Fruit fly (Drosophila melanogaster) whole organism, embryonic: ENCODE results near the gene CG17249.

Source experiments
- Bteb2 ChIP-seq: fragments of 200-800 bp; sonication (Bioruptor generic); optimal IDR thresholded peaks from 2 replicates; lab custom pipeline; 2016; ENCODE audit warnings: missing biosample characterization, missing genetic modification characterization
- CG11456 ChIP-seq: fragments of 200-800 bp; sonication (Bioruptor generic); IDR thresholded peaks from 3 replicates; pipeline ENCODE4 v1.3.6; 2022; ENCODE audit warnings: missing biosample characterization, missing genetic modification characterization
- CG11504 ChIP-seq: fragments of 200-800 bp; sonication (Bioruptor generic); optimal IDR thresholded peaks from 3 replicates; lab custom pipeline; 2019; ENCODE audit warnings: missing biosample characterization, mild to moderate bottlenecking, missing genetic modification characterization, moderate library complexity
- CG12769 ChIP-seq: fragments of 200-800 bp; sonication (Bioruptor generic); optimal IDR thresholded peaks from 2 replicates; lab custom pipeline; 2019; ENCODE audit warnings: missing biosample characterization, mild to moderate bottlenecking, missing genetic modification characterization, moderate library complexity
- CG14014 ChIP-seq: fragments of 200-800 bp; sonication (Bioruptor generic); IDR thresholded peaks from 2 replicates; pipeline ENCODE4 v1.3.6; 2022; ENCODE audit warnings: missing biosample characterization, missing genetic modification characterization
- CG15269 ChIP-seq: fragments of 200-800 bp; sonication (Bioruptor generic); optimal IDR thresholded peaks from 2 replicates; lab custom pipeline; 2018; ENCODE audit warnings: missing biosample characterization, mild to moderate bottlenecking, missing genetic modification characterization, moderate library complexity
- CG15514 ChIP-seq: fragments of 200-800 bp; sonication (Bioruptor generic); optimal IDR thresholded peaks from 3 replicates; lab custom pipeline; 2017; ENCODE audit warnings: missing biosample characterization, missing genetic modification characterization, mild to moderate bottlenecking, moderate library complexity, missing genetic modification reagents
- CG16815 ChIP-seq: fragments of 200-800 bp; sonication (Bioruptor generic); optimal IDR thresholded peaks from 3 replicates; lab custom pipeline; 2017; ENCODE audit warnings: missing biosample characterization, mild to moderate bottlenecking, missing genetic modification characterization
- CG32767 ChIP-seq: fragments of 200-800 bp; sonication (Bioruptor generic); IDR thresholded peaks from 2 replicates; pipeline ENCODE4 v1.3.6; 2022; ENCODE audit warnings: missing biosample characterization, missing genetic modification characterization
- CG3281 ChIP-seq: fragments of 200-800 bp; sonication (Bioruptor generic); optimal IDR thresholded peaks from 3 replicates; lab custom pipeline; 2017; ENCODE audit warnings: missing biosample characterization, mild to moderate bottlenecking, missing genetic modification characterization
- CG33557 ChIP-seq: fragments of 200-800 bp; sonication (Bioruptor generic); optimal IDR thresholded peaks from 2 replicates; lab custom pipeline; 2019; ENCODE audit warnings: missing biosample characterization, mild to moderate bottlenecking, missing genetic modification characterization, moderate library complexity
- CG34376 ChIP-seq: fragments of 200-800 bp; sonication (Bioruptor generic); optimal IDR thresholded peaks from 2 replicates; lab custom pipeline; 2018; ENCODE audit warnings: missing biosample characterization, mild to moderate bottlenecking, missing genetic modification characterization
- CG5180 ChIP-seq: fragments of 200-800 bp; sonication (Bioruptor generic); optimal IDR thresholded peaks from 3 replicates; lab custom pipeline; 2017; ENCODE audit warnings: missing biosample characterization, missing genetic modification characterization, mild to moderate bottlenecking, moderate library complexity, missing genetic modification reagents
- CG6654 ChIP-seq: fragments of 200-800 bp; sonication (Bioruptor generic); optimal IDR thresholded peaks from 2 replicates; lab custom pipeline; 2017; ENCODE audit warnings: missing biosample characterization, mild to moderate bottlenecking, missing genetic modification characterization
- CG7357 ChIP-seq: fragments of 200-800 bp; sonication (Bioruptor generic); IDR thresholded peaks from 3 replicates; pipeline ENCODE4 v1.3.6; 2022; ENCODE audit warnings: missing biosample characterization, missing genetic modification characterization
- CG7745 ChIP-seq: fragments of 200-800 bp; sonication (Bioruptor generic); optimal IDR thresholded peaks from 2 replicates; lab custom pipeline; 2018; ENCODE audit warnings: missing biosample characterization, mild to moderate bottlenecking, missing genetic modification characterization, moderate library complexity
- CG7963 ChIP-seq: fragments of 200-800 bp; sonication (Bioruptor generic); IDR thresholded peaks from 3 replicates; pipeline ENCODE4 v1.3.6; 2022; ENCODE audit warnings: missing biosample characterization, missing genetic modification characterization; ENCODE audit not compliant: partially characterized antibody
- D19A ChIP-seq: fragments of 200-800 bp; optimal IDR thresholded peaks from 3 replicates; lab custom pipeline; 2019; ENCODE audit warnings: missing biosample characterization, mild to moderate bottlenecking, missing genetic modification characterization, moderate library complexity
- D19B ChIP-seq: fragments of 200-800 bp; sonication (Bioruptor generic); optimal IDR thresholded peaks from 2 replicates; lab custom pipeline; 2017; ENCODE audit warnings: missing biosample characterization, mild to moderate bottlenecking, missing genetic modification characterization
- Dp ChIP-seq: fragments of 200-800 bp; sonication (Bioruptor generic); optimal IDR thresholded peaks from 2 replicates; lab custom pipeline; 2018; ENCODE audit warnings: missing biosample characterization, mild to moderate bottlenecking, missing genetic modification characterization, moderate library complexity
- H15 ChIP-seq: fragments of 200-800 bp; sonication (Bioruptor generic); IDR thresholded peaks from 3 replicates; pipeline ENCODE4 v1.3.6; 2022; ENCODE audit warnings: missing biosample characterization, missing genetic modification characterization
- HLH54F ChIP-seq: fragments of 200-800 bp; sonication (Bioruptor generic); optimal IDR thresholded peaks from 3 replicates; lab custom pipeline; 2016; ENCODE audit warnings: missing biosample characterization, missing genetic modification characterization
- MBD-R2 ChIP-seq: fragments of 200-800 bp; sonication (Bioruptor generic); IDR thresholded peaks from 2 replicates; pipeline ENCODE4 v1.3.6; 2022; ENCODE audit warnings: missing biosample characterization, missing genetic modification characterization
- NFAT ChIP-seq: fragments of 200-800 bp; sonication (Bioruptor generic); IDR thresholded peaks from 2 replicates; pipeline ENCODE4 v1.3.6; 2022; ENCODE audit warnings: missing biosample characterization, missing genetic modification characterization
- Nf-YA ChIP-seq: fragments of 200-800 bp; sonication (Bioruptor generic); IDR thresholded peaks from 2 replicates; pipeline ENCODE4 v1.3.6; 2022; ENCODE audit warnings: missing biosample characterization, missing genetic modification characterization
- NfI ChIP-seq: fragments of 200-800 bp; sonication (Bioruptor generic); optimal IDR thresholded peaks from 3 replicates; lab custom pipeline; 2018; ENCODE audit warnings: missing biosample characterization, mild to moderate bottlenecking, missing genetic modification characterization, moderate library complexity
- Ravus ChIP-seq: fragments of 200-800 bp; sonication (Bioruptor generic); IDR thresholded peaks from 2 replicates; pipeline ENCODE4 v1.3.6; 2022; ENCODE audit warnings: missing biosample characterization, missing genetic modification characterization
- ato ChIP-seq: fragments of 200-800 bp; sonication (Bioruptor generic); IDR thresholded peaks from 2 replicates; pipeline ENCODE4 v1.3.6; 2022; ENCODE audit warnings: missing biosample characterization, missing genetic modification characterization; ENCODE audit not compliant: partially characterized antibody
- bbx ChIP-seq: fragments of 200-800 bp; sonication (Bioruptor generic); IDR thresholded peaks from 2 replicates; pipeline ENCODE4 v1.3.6; 2022; ENCODE audit warnings: missing biosample characterization, missing genetic modification characterization; ENCODE audit not compliant: partially characterized antibody
- crol ChIP-seq: fragments of 200-800 bp; sonication (Bioruptor generic); IDR thresholded peaks from 2 replicates; pipeline ENCODE4 v1.3.6; 2022; ENCODE audit warnings: missing biosample characterization, missing genetic modification characterization
- dimm ChIP-seq: fragments of 200-800 bp; sonication (Bioruptor generic); IDR thresholded peaks from 2 replicates; pipeline ENCODE4 v1.3.6; 2022; ENCODE audit warnings: missing biosample characterization, missing genetic modification characterization
- fd102C ChIP-seq: fragments of 200-800 bp; sonication (Bioruptor generic); optimal IDR thresholded peaks from 2 replicates; lab custom pipeline; 2018; ENCODE audit warnings: missing biosample characterization, mild to moderate bottlenecking, missing genetic modification characterization, moderate library complexity
- ftz-f1 ChIP-seq: fragments of 200-800 bp; sonication (Bioruptor generic); optimal IDR thresholded peaks from 2 replicates; lab custom pipeline; 2016; ENCODE audit warnings: missing biosample characterization, missing genetic modification characterization
- gsb-n ChIP-seq: fragments of 200-800 bp; sonication (Bioruptor generic); optimal IDR thresholded peaks from 3 replicates; lab custom pipeline; 2018; ENCODE audit warnings: missing biosample characterization, mild to moderate bottlenecking, missing genetic modification characterization
- hkb ChIP-seq, 2 experiments: fragments of 200-800 bp in 1 of 2; fragments of >200 bp in 1 of 2; sonication (Bioruptor generic) in 1 of 2; IDR thresholded peaks in 1 of 2; optimal IDR thresholded peaks in 1 of 2; 2 replicates each; pipeline versions ENCODE4 v1.3.6 to Lab custom; 2017 to 2022; ENCODE audit warnings: missing biosample characterization in 1 of 2, missing genetic modification characterization in 1 of 2
- jigr1 ChIP-seq: fragments of 200-800 bp; sonication (Bioruptor generic); IDR thresholded peaks from 3 replicates; pipeline ENCODE4 v1.3.6; 2022; ENCODE audit warnings: missing biosample characterization, missing genetic modification characterization
- luna ChIP-seq: fragments of 200-800 bp; sonication (Bioruptor generic); optimal IDR thresholded peaks from 2 replicates; lab custom pipeline; 2016; ENCODE audit warnings: missing biosample characterization, missing genetic modification characterization
- mirr ChIP-seq: fragments of 200-800 bp; sonication (Bioruptor generic); optimal IDR thresholded peaks from 3 replicates; lab custom pipeline; 2018; ENCODE audit warnings: missing biosample characterization, mild to moderate bottlenecking, missing genetic modification characterization
- org-1 ChIP-seq: fragments of 200-800 bp; sonication (Bioruptor generic); optimal IDR thresholded peaks from 2 replicates; lab custom pipeline; 2017; ENCODE audit warnings: missing biosample characterization, missing genetic modification characterization
- pros ChIP-seq: fragments of 200-800 bp; sonication (Bioruptor generic); optimal IDR thresholded peaks from 3 replicates; lab custom pipeline; 2019; ENCODE audit warnings: missing biosample characterization, mild to moderate bottlenecking, missing genetic modification characterization, moderate library complexity
- psq ChIP-seq: fragments of 200-800 bp; sonication (Bioruptor generic); optimal IDR thresholded peaks from 2 replicates; lab custom pipeline; 2017; ENCODE audit warnings: missing biosample characterization, missing genetic modification characterization
- scrt ChIP-seq: fragments of 200-800 bp; sonication (Bioruptor generic); optimal IDR thresholded peaks from 2 replicates; lab custom pipeline; 2018; ENCODE audit warnings: missing biosample characterization, mild to moderate bottlenecking, missing genetic modification characterization, moderate library complexity
- sima ChIP-seq: fragments of 200-800 bp; sonication (Bioruptor generic); optimal IDR thresholded peaks from 2 replicates; lab custom pipeline; 2016; ENCODE audit warnings: missing biosample characterization, missing genetic modification characterization
- tgo ChIP-seq: fragments of 200-800 bp; sonication (Bioruptor generic); IDR thresholded peaks from 3 replicates; pipeline ENCODE4 v1.3.6; 2022; ENCODE audit warnings: missing biosample characterization, missing genetic modification characterization
- tio ChIP-seq: fragments of 200-800 bp; sonication (Bioruptor generic); optimal IDR thresholded peaks from 2 replicates; lab custom pipeline; 2017; ENCODE audit warnings: missing biosample characterization, missing genetic modification characterization, inconsistent platforms
- tx ChIP-seq: fragments of 200-800 bp; sonication (Bioruptor generic); optimal IDR thresholded peaks from 2 replicates; lab custom pipeline; 2016; ENCODE audit warnings: missing biosample characterization, missing genetic modification characterization
- unc-4 ChIP-seq: fragments of 200-800 bp; sonication (Bioruptor generic); IDR thresholded peaks from 2 replicates; pipeline ENCODE4 v1.3.6; 2022; ENCODE audit warnings: missing biosample characterization, missing genetic modification characterization; ENCODE audit not compliant: partially characterized antibody
- usp ChIP-seq: fragments of >200 bp; optimal IDR thresholded peaks from 2 replicates; lab custom pipeline; 2017; ENCODE audit warnings: missing biosample characterization, missing genetic modification characterization
- z ChIP-seq: fragments of 200-800 bp; sonication (Bioruptor generic); IDR thresholded peaks from 3 replicates; pipeline ENCODE4 v1.3.6; 2022; ENCODE audit warnings: missing biosample characterization, missing genetic modification characterization

CG17249 gene

DNA sequence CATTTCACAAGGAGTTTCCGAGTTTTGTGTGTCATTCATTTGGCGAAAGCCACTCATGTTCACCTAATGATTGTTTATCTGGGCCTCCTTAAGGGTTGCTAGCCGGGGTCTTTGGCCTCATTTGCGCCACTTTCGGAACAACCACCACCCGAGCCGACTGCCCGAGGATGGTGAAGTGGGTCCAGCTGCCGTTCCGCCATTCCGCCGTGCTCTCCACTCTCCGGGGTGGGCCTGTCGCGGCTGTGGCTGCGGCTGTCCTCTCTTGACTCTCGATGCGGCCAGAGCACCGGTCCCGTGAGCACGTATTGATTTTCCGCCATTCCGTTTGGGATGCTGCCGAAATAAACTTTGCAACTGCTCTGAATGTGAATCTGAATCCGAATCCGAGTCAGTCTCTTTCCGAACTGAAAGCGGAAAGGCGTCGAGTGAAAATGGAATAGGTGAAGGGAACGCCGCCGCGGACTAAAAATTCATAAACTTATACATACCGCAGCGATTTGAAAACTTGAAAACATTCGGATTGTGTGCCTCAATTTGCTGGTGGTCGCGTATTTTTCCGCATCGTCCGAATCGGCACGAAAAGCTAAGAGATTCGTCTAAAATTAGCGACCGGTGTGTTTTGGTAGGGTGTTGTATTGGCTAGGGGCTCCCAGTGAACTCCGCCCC is 1.6 kb upstream of the CG17249 start, which contains the start of gene CG13920:
CG13920 (plus strand) TSS at position 255 of the 666 bp plus-strand sequence.
- TF ChIP-seq H15 (no peak), crol (GFP tag; lab: Robert Waterston, UW) (peak; percentile 78), CG7963 (GFP tag; lab: Robert Waterston, UW) (no peak), CG6654 (GFP tag; lab: Kevin White, UChicago) (no peak), CG7745 (tag; lab: Kevin White, UChicago) (no peak), NFAT (GFP tag; lab: Robert Waterston, UW) (0 out of 2 replicates have a peak, but pooled peaks have one; percentile 2), tgo (GFP tag; lab: Robert Waterston, UW) (no peak), NfI (GFP tag; lab: Kevin White, UChicago) (no peak), jigr1 (GFP tag; lab: Robert Waterston, UW) (no peak), usp (no peak), CG16815 (GFP tag; lab: Kevin White, UChicago) (no peak), luna (GFP tag; lab: Kevin White, UChicago) (no peak), z (GFP tag; lab: Robert Waterston, UW) (0 out of 3 replicates have a peak, but pooled peaks have one; percentile 46), CG7357 (GFP tag; lab: Robert Waterston, UW) (no peak), Dp (GFP tag; lab: Kevin White, UChicago) (no peak), hkb (optimal IDR thresholded peaks at IDR 0.05; lab: Kevin White, UChicago) (no peak), hkb (GFP tag; IDR thresholded peaks at IDR 0.05; lab: Robert Waterston, UW) (no peak), scrt (GFP tag; lab: Kevin White, UChicago) (peak; percentile 4), CG15514 (peak; percentile 27), CG14014 (no peak), fd102C (no peak), Bteb2 (no peak), tio (GFP tag; lab: Kevin White, UChicago) (no peak), Nf-YA (GFP tag; lab: Robert Waterston, UW) (no peak), D19A (tag; lab: Kevin White, UChicago) (no peak), mirr (GFP tag; lab: Kevin White, UChicago) (no peak), pros (GFP tag; lab: Kevin White, UChicago) (peak; percentile 94), tx (GFP tag; lab: Kevin White, UChicago) (no peak), D19B (GFP tag; lab: Kevin White, UChicago) (no peak), CG32767 (GFP tag; lab: Robert Waterston, UW) (0 out of 2 replicates have a peak, but pooled peaks have one; percentile 29), CG12769 (tag; lab: Kevin White, UChicago) (peak; percentile 25), unc-4 (peak; percentile 43; the same call in 1 of the 2 replicates), CG5180 (GFP tag; lab: Kevin White, UChicago) (no peak), sima (GFP tag; lab: Kevin White, UChicago) (no peak), CG34376 (GFP tag; lab: Kevin White, UChicago) (no peak), bbx (peak; percentile 21; the same call in 1 of the 2 replicates), CG11504 (tag; lab: Kevin White, UChicago) (no peak), CG33557 (GFP tag; lab: Kevin White, UChicago) (no peak), Ravus (GFP tag; lab: Robert Waterston, UW) (no peak), gsb-n (tag; lab: Kevin White, UChicago) (no peak), org-1 (GFP tag; lab: Kevin White, UChicago) (no peak), psq (no peak), CG15269 (tag; lab: Kevin White, UChicago) (no peak), HLH54F (GFP tag; lab: Kevin White, UChicago) (no peak), CG11456 (no peak), ftz-f1 (GFP tag; lab: Kevin White, UChicago) (no peak), dimm (GFP tag; lab: Robert Waterston, UW) (no peak), CG3281 (GFP tag; lab: Kevin White, UChicago) (no peak), ato (GFP tag; lab: Robert Waterston, UW) (no peak), MBD-R2 (GFP tag; lab: Robert Waterston, UW) (peak; percentile 42)
